Fruit fly (Drosophila melanogaster): Measurements from ENCODE around the gene Nnk.

Gene Nnk

dm6 chr3R:17787780-17788179, 17.3 kb downstream of the Nnk start (continued):
- TF ChIP-seq pnt (GFP tag; optimal IDR thresholded peaks at IDR 0.05), result no peak
- TF ChIP-seq CG11504 (tag; optimal IDR thresholded peaks at IDR 0.05), result peak; percentile 38
- TF ChIP-seq CG2712 (tag; optimal IDR thresholded peaks at IDR 0.05), result peak; percentile 33
- no peak for TF ChIP-seq CG17385 (GFP tag; optimal IDR thresholded peaks at IDR 0.05)
- TF ChIP-seq CG4404 (GFP tag; IDR thresholded peaks at IDR 0.05), result no peak
- TF ChIP-seq trem (tag; optimal IDR thresholded peaks at IDR 0.05), result peak; percentile 1
- TF ChIP-seq Fer1 (GFP tag; optimal IDR thresholded peaks at IDR 0.05), result no peak
- TF ChIP-seq dpn (GFP tag; optimal IDR thresholded peaks at IDR 0.05), result no peak
- TF ChIP-seq corto (GFP tag; optimal IDR thresholded peaks at IDR 0.05), result no peak
- no peak for TF ChIP-seq tup (GFP tag; optimal IDR thresholded peaks at IDR 0.05)
- TF ChIP-seq CG2889 (GFP tag; IDR thresholded peaks at IDR 0.05), result no peak
- TF ChIP-seq CG7839 (tag; optimal IDR thresholded peaks at IDR 0.05), result peak; percentile 13
- no peak for TF ChIP-seq CG5953 (GFP tag; IDR thresholded peaks at IDR 0.05)
- no peak for TF ChIP-seq mirr (GFP tag; optimal IDR thresholded peaks at IDR 0.05)
- TF ChIP-seq CG10543 (GFP tag; optimal IDR thresholded peaks at IDR 0.05), result no peak
- TF ChIP-seq CG10565 (GFP tag; optimal IDR thresholded peaks at IDR 0.05), result no peak
- TF ChIP-seq CG10147 (GFP tag; optimal IDR thresholded peaks at IDR 0.05), result no peak
- TF ChIP-seq CG33213 (GFP tag; optimal IDR thresholded peaks at IDR 0.05), result no peak
- TF ChIP-seq ci (GFP tag; IDR thresholded peaks at IDR 0.05), result peak; percentile 61; the same call in 1 of the 3 replicates
- TF ChIP-seq CG8388 (GFP tag; optimal IDR thresholded peaks at IDR 0.05), result peak; percentile 2
- no peak for TF ChIP-seq dimm (GFP tag; IDR thresholded peaks at IDR 0.05)
- TF ChIP-seq CG42726 (GFP tag; IDR thresholded peaks at IDR 0.05; ENCODE audit: partially characterized antibody), result no peak
- no peak for TF ChIP-seq btn (GFP tag; optimal IDR thresholded peaks at IDR 0.05)
- peak; percentile 37 for TF ChIP-seq nmo (GFP tag; optimal IDR thresholded peaks at IDR 0.05)
- TF ChIP-seq Dp (GFP tag; optimal IDR thresholded peaks at IDR 0.05), result no peak
- TF ChIP-seq tin (GFP tag; optimal IDR thresholded peaks at IDR 0.05), result peak; percentile 4
- TF ChIP-seq abd-A (tag; optimal IDR thresholded peaks at IDR 0.05), result no peak
- peak; percentile 37; the same call in 1 of the 2 replicates for TF ChIP-seq CG31441 (GFP tag; IDR thresholded peaks at IDR 0.05)
- no peak for TF ChIP-seq CG10267 (tag; optimal IDR thresholded peaks at IDR 0.05)
- no peak for TF ChIP-seq BEAF-32 (GFP tag; optimal IDR thresholded peaks at IDR 0.05)
- no peak for TF ChIP-seq Neu2 (GFP tag; optimal IDR thresholded peaks at IDR 0.05; ENCODE audit: borderline replicate concordance)
- TF ChIP-seq CG32772 (GFP tag; IDR thresholded peaks at IDR 0.05), result peak; percentile 14; the same call in 1 of the 2 replicates
- no peak for TF ChIP-seq CG15269 (tag; optimal IDR thresholded peaks at IDR 0.05)
- no peak for TF ChIP-seq CG14860 (GFP tag; IDR thresholded peaks at IDR 0.05; ENCODE audit: partially characterized antibody)
- no peak for TF ChIP-seq ems (GFP tag; optimal IDR thresholded peaks at IDR 0.05)
- TF ChIP-seq ash1 (GFP tag; optimal IDR thresholded peaks at IDR 0.05), result no peak
- TF ChIP-seq CG6254 (GFP tag; optimal IDR thresholded peaks at IDR 0.05), result peak; percentile 13
- peak; percentile 40; the same call in 1 of the 2 replicates for TF ChIP-seq Drgx (GFP tag; IDR thresholded peaks at IDR 0.05)
- no peak for TF ChIP-seq CG11723 (GFP tag; optimal IDR thresholded peaks at IDR 0.05)
- TF ChIP-seq disco-r (GFP tag; optimal IDR thresholded peaks at IDR 0.05), result no peak
- no peak for TF ChIP-seq Side (GFP tag; optimal IDR thresholded peaks at IDR 0.05)
- peak; percentile 12 for TF ChIP-seq CG2678 (tag; optimal IDR thresholded peaks at IDR 0.05)
- no peak for TF ChIP-seq Nf-YB (GFP tag; optimal IDR thresholded peaks at IDR 0.05)
- TF ChIP-seq CG9797 (GFP tag; optimal IDR thresholded peaks at IDR 0.05), result no peak
- TF ChIP-seq CG17802 (tag; optimal IDR thresholded peaks at IDR 0.05), result peak; percentile 37
- TF ChIP-seq Sox102F (GFP tag; optimal IDR thresholded peaks at IDR 0.05), result peak; percentile 17
- TF ChIP-seq Bteb2 (GFP tag; optimal IDR thresholded peaks at IDR 0.05), result no peak
- TF ChIP-seq GATAe (GFP tag; conservative IDR thresholded peaks at IDR 0.05), result no peak
- peak; percentile 3 for TF ChIP-seq CG4820 (GFP tag; optimal IDR thresholded peaks at IDR 0.05)
- TF ChIP-seq Dbx (GFP tag; IDR thresholded peaks at IDR 0.05), result no peak
